Worm (Caenorhabditis elegans): ENCODE results near the gene dre-1.

dre-1 gene

DNA sequence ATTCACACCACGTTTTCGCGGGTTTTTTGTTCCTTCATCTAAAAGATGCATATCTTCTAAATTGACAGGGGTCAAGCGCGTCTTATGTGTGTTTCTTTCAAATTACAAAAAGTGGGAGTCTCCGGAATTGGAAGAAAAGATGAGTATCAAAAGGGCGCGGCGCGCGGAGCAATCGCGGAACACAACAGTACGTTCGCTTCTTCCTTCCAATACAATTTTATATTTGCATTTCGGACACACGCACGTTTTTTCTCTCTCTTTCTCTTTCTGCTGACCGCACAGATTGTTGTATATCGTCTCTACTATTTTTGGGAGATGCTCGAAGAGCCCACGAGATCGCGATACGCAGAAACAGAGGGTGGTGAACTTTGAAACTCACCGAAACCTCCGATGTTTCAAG lies 2.0 kb upstream of the dre-1 start:
- TF ChIP-seq unc-130 (tag; optimal IDR thresholded peaks at IDR 0.05) (no peak), efl-1 (optimal IDR thresholded peaks at IDR 0.05) (no peak), efl-1 (GFP tag; optimal IDR thresholded peaks at IDR 0.05 in 1 of 2) (peak in 1 of 2 experiments; percentile 21), lir-3 (tag; optimal IDR thresholded peaks at IDR 0.05; ENCODE audit: poor library complexity) (no peak), unc-30 (tag; optimal IDR thresholded peaks at IDR 0.05) (no peak)

ce11 chrV:6544999-6545398 lies 1.3 kb downstream of the dre-1 start:
- TF ChIP-seq mef-2 (tag; optimal IDR thresholded peaks at IDR 0.05) (no peak), ces-1 (GFP tag; optimal IDR thresholded peaks at IDR 0.05) (no peak), jun-1 (tag; optimal IDR thresholded peaks at IDR 0.05) (no peak), ceh-82 (tag; optimal IDR thresholded peaks at IDR 0.05) (no peak), aly-2 (tag; optimal IDR thresholded peaks at IDR 0.05) (no peak), lin-13 (GFP tag; optimal IDR thresholded peaks at IDR 0.05) (no peak), nhr-47 (tag; optimal IDR thresholded peaks at IDR 0.05) (no peak), sox-4 (tag; optimal IDR thresholded peaks at IDR 0.05) (no peak), unc-86 (tag; optimal IDR thresholded peaks at IDR 0.05) (no peak), skn-1 (tag; optimal IDR thresholded peaks at IDR 0.05) (no peak), hlh-4 (tag; optimal IDR thresholded peaks at IDR 0.05) (no peak), fkh-8 (tag; optimal IDR thresholded peaks at IDR 0.05) (no peak), hpl-2 (GFP tag; optimal IDR thresholded peaks at IDR 0.05) (no peak), C16A3.4 (tag; optimal IDR thresholded peaks at IDR 0.05) (no peak), irx-1 (tag; optimal IDR thresholded peaks at IDR 0.05) (no peak), vab-15 (tag; optimal IDR thresholded peaks at IDR 0.05) (no peak), nhr-237 (tag; optimal IDR thresholded peaks at IDR 0.05) (no peak), isw-1 (GFP tag; IDR thresholded peaks at IDR 0.05) (no peak), unc-30 (tag; optimal IDR thresholded peaks at IDR 0.05) (no peak), mab-9 (GFP tag; IDR thresholded peaks at IDR 0.05) (no peak), ceh-63 (GFP tag; optimal IDR thresholded peaks at IDR 0.05) (no peak), unc-130 (tag; optimal IDR thresholded peaks at IDR 0.05) (no peak), alr-1 (tag; optimal IDR thresholded peaks at IDR 0.05; ENCODE audit: borderline replicate concordance) (no peak), hlh-17 (GFP tag; optimal IDR thresholded peaks at IDR 0.05; ENCODE audit: borderline replicate concordance) (no peak), nhr-71 (tag; optimal IDR thresholded peaks at IDR 0.05) (peak; percentile 6), fos-1 (tag; optimal IDR thresholded peaks at IDR 0.05) (no peak), pqm-1 (tag; optimal IDR thresholded peaks at IDR 0.05) (no peak), F16B12.6 (tag; optimal IDR thresholded peaks at IDR 0.05) (no peak), rnt-1 (tag; optimal IDR thresholded peaks at IDR 0.05) (no peak), blmp-1 (tag; optimal IDR thresholded peaks at IDR 0.05) (peak; percentile 37), C34B4.2 (tag; optimal IDR thresholded peaks at IDR 0.05) (no peak), snpc-4 (tag; optimal IDR thresholded peaks at IDR 0.05) (no peak), nhr-20 (tag; optimal IDR thresholded peaks at IDR 0.05) (peak; percentile 41), pag-3 (tag; optimal IDR thresholded peaks at IDR 0.05; ENCODE audit: borderline replicate concordance, insufficient read depth) (no peak), pax-3 (tag; optimal IDR thresholded peaks at IDR 0.05) (no peak), ets-5 (GFP tag; IDR thresholded peaks at IDR 0.05) (no peak), Y116A8C.19 (tag; optimal IDR thresholded peaks at IDR 0.05; ENCODE audit: borderline replicate concordance) (no peak), lin-39 (tag; optimal IDR thresholded peaks at IDR 0.05) (no peak), nhr-77 (tag; optimal IDR thresholded peaks at IDR 0.05) (no peak), mep-1 (tag; optimal IDR thresholded peaks at IDR 0.05) (peak; percentile 40), ceh-8 (GFP tag; optimal IDR thresholded peaks at IDR 0.05) (no peak), nhr-85 (tag) (no peak), nhr-19 (GFP tag; conservative IDR thresholded peaks at IDR 0.05) (no peak), snu-23 (GFP tag; optimal IDR thresholded peaks at IDR 0.05) (peak; percentile 42), egl-27 (tag; optimal IDR thresholded peaks at IDR 0.05) (no peak), nhr-90 (tag; optimal IDR thresholded peaks at IDR 0.05; ENCODE audit: poor library complexity) (peak; percentile 28), ama-1 (optimal IDR thresholded peaks at IDR 0.05) (no peak), lin-15B (tag; optimal IDR thresholded peaks at IDR 0.05) (no peak), lin-14 (GFP tag; optimal IDR thresholded peaks at IDR 0.05) (peak; percentile 77)
